Worm (Caenorhabditis elegans): Measurements from ENCODE around the gene abu-1.

DNA sequence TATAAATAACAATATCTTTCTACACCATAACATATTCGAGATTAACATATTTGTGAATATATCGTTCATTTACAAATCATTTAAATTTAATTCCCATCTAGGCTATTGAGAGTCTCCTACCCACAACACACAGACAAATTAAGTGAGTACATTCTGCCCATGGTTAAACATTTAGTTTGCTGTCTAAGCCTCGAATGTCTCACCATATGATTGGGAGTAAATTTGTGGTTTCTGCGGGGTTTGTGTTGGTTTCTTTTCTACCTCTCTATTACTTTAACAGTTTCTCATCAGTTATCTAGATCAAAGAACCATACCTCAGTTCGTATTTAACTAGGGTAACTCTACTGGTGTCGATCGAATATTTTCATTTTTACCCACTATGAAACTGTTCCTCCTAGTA lies 16.8 kb upstream of the abu-1 start, which contains the start of gene ugt-2:
- TF ChIP-seq lsy-2 (tag; optimal IDR thresholded peaks at IDR 0.05) (no peak), ztf-11 (tag; optimal IDR thresholded peaks at IDR 0.05) (no peak), ceh-82 (tag; optimal IDR thresholded peaks at IDR 0.05) (no peak), unc-62 (GFP tag; optimal IDR thresholded peaks at IDR 0.05) (no peak), egl-27 (tag; optimal IDR thresholded peaks at IDR 0.05) (no peak), ztf-4 (tag; optimal IDR thresholded peaks at IDR 0.05) (no peak)
